Fruit fly (Drosophila melanogaster) whole organism, embryonic: ENCODE data around the gene Pdi.

Source experiments
- ATbp ChIP-seq: fragments of 200-800 bp; sonication (Bioruptor generic); optimal IDR thresholded peaks from 2 replicates; lab custom pipeline; 2017; ENCODE audit warnings: missing biosample characterization, mild to moderate bottlenecking, missing genetic modification characterization, missing genetic modification reagents
- Bgb ChIP-seq: fragments of 200-800 bp; sonication (Bioruptor generic); IDR thresholded peaks from 2 replicates; pipeline ENCODE4 v1.3.6; 2022; ENCODE audit warnings: missing biosample characterization, missing genetic modification characterization; ENCODE audit not compliant: partially characterized antibody
- CG1024 ChIP-seq: fragments of 200-800 bp; sonication (Bioruptor generic); IDR thresholded peaks from 2 replicates; pipeline ENCODE4 v1.3.6; 2022; ENCODE audit warnings: missing biosample characterization, missing genetic modification characterization
- CG10321 ChIP-seq: fragments of 200-800 bp; sonication (Bioruptor generic); IDR thresholded peaks from 2 replicates; pipeline ENCODE4 v1.3.6; 2022; ENCODE audit warnings: missing biosample characterization, missing genetic modification characterization
- CG10543 ChIP-seq: fragments of 200-800 bp; sonication (Bioruptor generic); optimal IDR thresholded peaks from 3 replicates; lab custom pipeline; 2017; ENCODE audit warnings: missing biosample characterization, mild to moderate bottlenecking, missing genetic modification characterization, moderate library complexity
- CG10959 ChIP-seq: fragments of 200-800 bp; sonication (Bioruptor generic); IDR thresholded peaks from 2 replicates; pipeline ENCODE4 v1.3.6; 2022; ENCODE audit warnings: missing biosample characterization, missing genetic modification characterization
- CG11085 ChIP-seq: fragments of 200-800 bp; sonication (Bioruptor generic); IDR thresholded peaks from 2 replicates; pipeline ENCODE4 v1.3.6; 2022; ENCODE audit warnings: missing biosample characterization, missing genetic modification characterization
- CG11504 ChIP-seq: fragments of 200-800 bp; sonication (Bioruptor generic); optimal IDR thresholded peaks from 3 replicates; lab custom pipeline; 2019; ENCODE audit warnings: missing biosample characterization, mild to moderate bottlenecking, missing genetic modification characterization, moderate library complexity
- CG12071 ChIP-seq: fragments of 200-800 bp; sonication (Bioruptor generic); optimal IDR thresholded peaks from 3 replicates; lab custom pipeline; 2018; ENCODE audit warnings: missing biosample characterization, mild to moderate bottlenecking, missing genetic modification characterization
- CG12104 ChIP-seq: fragments of 200-800 bp; sonication (Bioruptor generic); optimal IDR thresholded peaks from 3 replicates; lab custom pipeline; 2016; ENCODE audit warnings: missing biosample characterization, missing genetic modification characterization
- CG12391 ChIP-seq: fragments of 200-800 bp; sonication (Bioruptor generic); optimal IDR thresholded peaks from 3 replicates; lab custom pipeline; 2018; ENCODE audit warnings: missing biosample characterization, mild to moderate bottlenecking, missing genetic modification characterization, moderate library complexity
- CG13424 ChIP-seq: fragments of 200-800 bp; sonication (Bioruptor generic); optimal IDR thresholded peaks from 2 replicates; lab custom pipeline; 2019; ENCODE audit warnings: missing biosample characterization, mild to moderate bottlenecking, missing genetic modification characterization, moderate library complexity
- CG17359 ChIP-seq: fragments of 200-800 bp; sonication (Bioruptor generic); optimal IDR thresholded peaks from 3 replicates; lab custom pipeline; 2018; ENCODE audit warnings: missing biosample characterization, mild to moderate bottlenecking, missing genetic modification characterization, moderate library complexity
- CG17568 ChIP-seq: fragments of 200-800 bp; sonication (Bioruptor generic); optimal IDR thresholded peaks from 2 replicates; lab custom pipeline; 2018; ENCODE audit warnings: missing biosample characterization, mild to moderate bottlenecking, missing genetic modification characterization, moderate library complexity
- CG17802 ChIP-seq: fragments of 200-800 bp; sonication (Bioruptor generic); optimal IDR thresholded peaks from 2 replicates; lab custom pipeline; 2018; ENCODE audit warnings: missing biosample characterization, mild to moderate bottlenecking, missing genetic modification characterization, moderate library complexity
- CG1832 ChIP-seq: fragments of 200-800 bp; sonication (Bioruptor generic); optimal IDR thresholded peaks from 2 replicates; lab custom pipeline; 2017; ENCODE audit warnings: missing biosample characterization, mild to moderate bottlenecking, missing genetic modification characterization, inconsistent platforms
- CG2116 ChIP-seq: fragments of 200-800 bp; sonication (Bioruptor generic); optimal IDR thresholded peaks from 3 replicates; lab custom pipeline; 2018; ENCODE audit warnings: missing biosample characterization, mild to moderate bottlenecking, missing genetic modification characterization
- CG2712 ChIP-seq: fragments of 200-800 bp; optimal IDR thresholded peaks from 3 replicates; lab custom pipeline; 2019; ENCODE audit warnings: missing biosample characterization, mild to moderate bottlenecking, missing genetic modification characterization, moderate library complexity
- CG31365 ChIP-seq: fragments of 200-800 bp; sonication (Bioruptor generic); optimal IDR thresholded peaks from 2 replicates; lab custom pipeline; 2018; ENCODE audit warnings: missing biosample characterization, mild to moderate bottlenecking, missing genetic modification characterization
- CG33213 ChIP-seq: fragments of 200-800 bp; sonication (Bioruptor generic); optimal IDR thresholded peaks from 3 replicates; lab custom pipeline; 2016; ENCODE audit warnings: missing biosample characterization, missing genetic modification characterization
- CG34422 ChIP-seq: fragments of 200-800 bp; sonication (Bioruptor generic); IDR thresholded peaks from 3 replicates; pipeline ENCODE4 v1.3.6; 2022; ENCODE audit warnings: missing biosample characterization, missing genetic modification characterization
- CG4617 ChIP-seq: fragments of 200-800 bp; sonication (Bioruptor generic); optimal IDR thresholded peaks from 3 replicates; lab custom pipeline; 2016; ENCODE audit warnings: missing biosample characterization, missing genetic modification characterization, borderline replicate concordance
- CG4730 ChIP-seq: fragments of 200-800 bp; sonication (Bioruptor generic); IDR thresholded peaks from 2 replicates; pipeline ENCODE4 v1.3.6; 2022; ENCODE audit warnings: missing biosample characterization, missing genetic modification characterization
- CG6689 ChIP-seq: fragments of 200-800 bp; sonication (Bioruptor generic); IDR thresholded peaks from 2 replicates; pipeline ENCODE4 v1.3.6; 2022; ENCODE audit warnings: missing biosample characterization, missing genetic modification characterization
- CG9609 ChIP-seq: fragments of 200-800 bp; sonication (Bioruptor generic); optimal IDR thresholded peaks from 3 replicates; lab custom pipeline; 2016; ENCODE audit warnings: missing biosample characterization, missing genetic modification characterization
- CG9876 ChIP-seq: fragments of 200-800 bp; sonication (Bioruptor generic); optimal IDR thresholded peaks from 2 replicates; lab custom pipeline; 2016; ENCODE audit warnings: missing biosample characterization, missing genetic modification characterization
- CkIIα-i1 ChIP-seq: fragments of 200-800 bp; sonication (Bioruptor generic); IDR thresholded peaks from 2 replicates; pipeline ENCODE4 v1.3.6; 2022; ENCODE audit warnings: missing biosample characterization, missing genetic modification characterization
- D ChIP-seq, 2 experiments: fragments of 200-800 bp in 1 of 2; fragments of >200 bp in 1 of 2; sonication (Bioruptor generic) in 1 of 2; optimal IDR thresholded peaks; 2 replicates in 1 of 2; 3 replicates in 1 of 2; lab custom pipeline; 2017; ENCODE audit warnings: mild to moderate bottlenecking in 1 of 2, missing biosample characterization in 1 of 2, missing genetic modification characterization in 1 of 2, missing genetic modification reagents in 1 of 2
- Gug ChIP-seq: fragments of 200-800 bp; sonication (Bioruptor generic); IDR thresholded peaks from 4 replicates; pipeline ENCODE4 v1.3.6; 2022; ENCODE audit warnings: missing biosample characterization, missing genetic modification characterization
- Hand ChIP-seq: fragments of 200-800 bp; sonication (Bioruptor generic); optimal IDR thresholded peaks from 2 replicates; lab custom pipeline; 2017; ENCODE audit warnings: mild to moderate bottlenecking, missing biosample characterization, missing genetic modification reagents, missing genetic modification characterization
- Hmr ChIP-seq: fragments of 200-800 bp; sonication (Bioruptor generic); optimal IDR thresholded peaks from 3 replicates; lab custom pipeline; 2017; ENCODE audit warnings: mild to moderate bottlenecking, missing biosample characterization, missing genetic modification reagents, missing genetic modification characterization
- Nf-YB ChIP-seq: fragments of 200-800 bp; sonication (Bioruptor generic); optimal IDR thresholded peaks from 3 replicates; lab custom pipeline; 2019; ENCODE audit warnings: missing biosample characterization, mild to moderate bottlenecking, missing genetic modification characterization, moderate library complexity
- bab2 ChIP-seq: fragments of 200-800 bp; sonication (Bioruptor generic); optimal IDR thresholded peaks from 2 replicates; lab custom pipeline; 2016; ENCODE audit warnings: missing biosample characterization, missing genetic modification characterization
- eyg ChIP-seq: fragments of 200-800 bp; sonication (Bioruptor generic); optimal IDR thresholded peaks from 3 replicates; lab custom pipeline; 2016; ENCODE audit warnings: missing biosample characterization, missing genetic modification characterization
- fu2 ChIP-seq: fragments of 200-800 bp; sonication (Bioruptor generic); optimal IDR thresholded peaks from 2 replicates; lab custom pipeline; 2016; ENCODE audit warnings: missing biosample characterization, missing genetic modification characterization
- insv ChIP-seq, 2 experiments: fragments of 200-800 bp; sonication (Bioruptor generic); optimal IDR thresholded peaks; 3 replicates each; lab custom pipeline; 2016 to 2018; ENCODE audit warnings: missing biosample characterization in 2 of 2, missing genetic modification characterization in 2 of 2
- jing ChIP-seq: fragments of 200-800 bp; sonication (Bioruptor generic); optimal IDR thresholded peaks from 2 replicates; lab custom pipeline; 2018; ENCODE audit warnings: missing biosample characterization, mild to moderate bottlenecking, missing genetic modification characterization
- kni ChIP-seq: fragments of 200-800 bp; sonication (Bioruptor generic); optimal IDR thresholded peaks from 3 replicates; lab custom pipeline; 2017; ENCODE audit warnings: mild to moderate bottlenecking, missing biosample characterization, missing genetic modification reagents, missing genetic modification characterization
- lbe ChIP-seq: fragments of 200-800 bp; sonication (Bioruptor generic); optimal IDR thresholded peaks from 2 replicates; lab custom pipeline; 2016; ENCODE audit warnings: missing biosample characterization, mild to moderate bottlenecking, missing genetic modification characterization
- luna ChIP-seq: fragments of 200-800 bp; sonication (Bioruptor generic); optimal IDR thresholded peaks from 2 replicates; lab custom pipeline; 2016; ENCODE audit warnings: missing biosample characterization, missing genetic modification characterization
- nmo ChIP-seq: fragments of 200-800 bp; sonication (Bioruptor generic); optimal IDR thresholded peaks from 2 replicates; lab custom pipeline; 2018; ENCODE audit warnings: missing biosample characterization, mild to moderate bottlenecking, missing genetic modification characterization, moderate library complexity
- scrt ChIP-seq: fragments of 200-800 bp; sonication (Bioruptor generic); optimal IDR thresholded peaks from 2 replicates; lab custom pipeline; 2018; ENCODE audit warnings: missing biosample characterization, mild to moderate bottlenecking, missing genetic modification characterization, moderate library complexity
- sna ChIP-seq: fragments of 200-800 bp; sonication (Bioruptor generic); IDR thresholded peaks from 2 replicates; pipeline ENCODE4 v1.3.6; 2022; ENCODE audit warnings: missing biosample characterization, missing genetic modification characterization; ENCODE audit not compliant: partially characterized antibody
- sr ChIP-seq: fragments of 200-800 bp; sonication (Bioruptor generic); IDR thresholded peaks from 3 replicates; pipeline ENCODE4 v1.3.6; 2022; ENCODE audit warnings: missing biosample characterization, missing genetic modification characterization
- stwl ChIP-seq: fragments of 200-800 bp; sonication (Bioruptor generic); optimal IDR thresholded peaks from 3 replicates; lab custom pipeline; 2018; ENCODE audit warnings: missing biosample characterization, mild to moderate bottlenecking, missing genetic modification characterization, moderate library complexity
- toy ChIP-seq: fragments of 200-800 bp; sonication (Bioruptor generic); IDR thresholded peaks from 2 replicates; pipeline ENCODE4 v1.3.6; 2022; ENCODE audit warnings: missing biosample characterization, missing genetic modification characterization
- tx ChIP-seq: fragments of 200-800 bp; sonication (Bioruptor generic); optimal IDR thresholded peaks from 2 replicates; lab custom pipeline; 2016; ENCODE audit warnings: missing biosample characterization, missing genetic modification characterization
- unc-4 ChIP-seq: fragments of 200-800 bp; sonication (Bioruptor generic); IDR thresholded peaks from 2 replicates; pipeline ENCODE4 v1.3.6; 2022; ENCODE audit warnings: missing biosample characterization, missing genetic modification characterization; ENCODE audit not compliant: partially characterized antibody
- wdn ChIP-seq: fragments of 200-800 bp; sonication (Bioruptor generic); IDR thresholded peaks from 2 replicates; pipeline ENCODE4 v1.3.6; 2022; ENCODE audit warnings: missing biosample characterization, missing genetic modification characterization

Pdi gene

dm6 chr3L:15101639-15102413 is 40.8 kb downstream of the Pdi start (continued):
- TF ChIP-seq D (optimal IDR thresholded peaks at IDR 0.05; lab: Kevin White, UChicago) (no peak), D (GFP tag; optimal IDR thresholded peaks at IDR 0.05; lab: Kevin White, UChicago) (no peak), CG9609 (no peak), CG4617 (no peak), kni (GFP tag; lab: Kevin White, UChicago) (no peak), CG17568 (GFP tag; lab: Kevin White, UChicago) (no peak), CG11504 (tag; lab: Kevin White, UChicago) (peak; percentile 23), Hand (GFP tag; lab: Kevin White, UChicago) (no peak), CG2712 (tag; lab: Kevin White, UChicago) (peak; percentile 5), scrt (GFP tag; lab: Kevin White, UChicago) (peak; percentile 80), CG10321 (GFP tag; lab: Robert Waterston, UW) (no peak), fu2 (no peak), unc-4 (GFP tag; lab: Robert Waterston, UW) (no peak), Hmr (no peak), CG11085 (GFP tag; lab: Robert Waterston, UW) (no peak), CG12071 (no peak), CG4730 (GFP tag; lab: Robert Waterston, UW) (no peak), insv (GFP tag; optimal IDR thresholded peaks at IDR 0.05; lab: Kevin White, UChicago) (no peak), nmo (GFP tag; lab: Kevin White, UChicago) (peak; percentile 4), CG2116 (no peak), sna (GFP tag; lab: Robert Waterston, UW) (no peak), CG1832 (no peak), lbe (peak; percentile 42), CG10959 (GFP tag; lab: Robert Waterston, UW) (no peak), wdn (GFP tag; lab: Robert Waterston, UW) (no peak), bab2 (GFP tag; lab: Kevin White, UChicago) (no peak), CG6689 (GFP tag; lab: Robert Waterston, UW) (no peak), sr (GFP tag; lab: Robert Waterston, UW) (0 out of 3 replicates have a peak, but pooled peaks have one; percentile 3), CG10543 (GFP tag; lab: Kevin White, UChicago) (peak; percentile 2), CkIIα-i1 (GFP tag; lab: Robert Waterston, UW) (no peak), ATbp (no peak), CG17359 (tag; lab: Kevin White, UChicago) (no peak), stwl (tag; lab: Kevin White, UChicago) (no peak), eyg (GFP tag; lab: Kevin White, UChicago) (peak; percentile 10), tx (GFP tag; lab: Kevin White, UChicago) (no peak), CG12391 (no peak), CG13424 (tag; lab: Kevin White, UChicago) (no peak), CG33213 (GFP tag; lab: Kevin White, UChicago) (no peak), toy (GFP tag; lab: Robert Waterston, UW) (no peak), CG17802 (tag; lab: Kevin White, UChicago) (no peak), jing (GFP tag; lab: Kevin White, UChicago) (no peak), Nf-YB (no peak), CG31365 (tag; lab: Kevin White, UChicago) (no peak), CG12104 (GFP tag; lab: Kevin White, UChicago) (no peak), Bgb (GFP tag; lab: Robert Waterston, UW) (no peak), CG1024 (GFP tag; lab: Robert Waterston, UW) (no peak), CG9876 (GFP tag; lab: Kevin White, UChicago) (no peak), Gug (no peak), luna (GFP tag; lab: Kevin White, UChicago) (no peak), CG34422 (no peak)
